Fruit fly (Drosophila melanogaster) whole organism, embryonic: ENCODE measurements around the gene ich.

ENCODE experiments used
- B-H1 ChIP-seq: fragments of 200-800 bp; sonication (Bioruptor generic); IDR thresholded peaks from 3 replicates; pipeline ENCODE4 v1.3.6; 2022; ENCODE audit warnings: missing biosample characterization, missing genetic modification characterization
- CG12104 ChIP-seq: fragments of 200-800 bp; sonication (Bioruptor generic); optimal IDR thresholded peaks from 3 replicates; lab custom pipeline; 2016; ENCODE audit warnings: missing biosample characterization, missing genetic modification characterization
- CG13894 ChIP-seq: fragments of 200-800 bp; sonication (Bioruptor generic); optimal IDR thresholded peaks from 3 replicates; lab custom pipeline; 2018; ENCODE audit warnings: missing biosample characterization, mild to moderate bottlenecking, missing genetic modification characterization, moderate library complexity
- CG15073 ChIP-seq: fragments of 200-800 bp; sonication (Bioruptor generic); optimal IDR thresholded peaks from 2 replicates; lab custom pipeline; 2016; ENCODE audit warnings: missing biosample characterization, missing genetic modification characterization
- CG18764 ChIP-seq: fragments of 200-800 bp; sonication (Bioruptor generic); optimal IDR thresholded peaks from 3 replicates; lab custom pipeline; 2016; ENCODE audit warnings: missing biosample characterization, missing genetic modification characterization
- CG2202 ChIP-seq: fragments of 200-800 bp; sonication (Bioruptor generic); optimal IDR thresholded peaks from 2 replicates; lab custom pipeline; 2018; ENCODE audit warnings: missing biosample characterization, mild to moderate bottlenecking, missing genetic modification characterization
- CG2678 ChIP-seq: fragments of 200-800 bp; sonication (Bioruptor generic); optimal IDR thresholded peaks from 3 replicates; lab custom pipeline; 2019; ENCODE audit warnings: missing biosample characterization, mild to moderate bottlenecking, missing genetic modification characterization, moderate library complexity
- CG31388 ChIP-seq: fragments of 200-800 bp; sonication (Bioruptor generic); optimal IDR thresholded peaks from 2 replicates; lab custom pipeline; 2016; ENCODE audit warnings: missing biosample characterization, missing genetic modification characterization
- CG34224 ChIP-seq: fragments of 200-800 bp; sonication (Bioruptor generic); IDR thresholded peaks from 3 replicates; pipeline ENCODE4 v1.3.6; 2022; ENCODE audit warnings: missing biosample characterization, missing genetic modification characterization; ENCODE audit not compliant: partially characterized antibody
- CG34376 ChIP-seq: fragments of 200-800 bp; sonication (Bioruptor generic); optimal IDR thresholded peaks from 2 replicates; lab custom pipeline; 2018; ENCODE audit warnings: missing biosample characterization, mild to moderate bottlenecking, missing genetic modification characterization
- CG4282 ChIP-seq: fragments of 200-800 bp; sonication (Bioruptor generic); optimal IDR thresholded peaks from 2 replicates; lab custom pipeline; 2016; ENCODE audit warnings: missing biosample characterization, missing genetic modification characterization
- CG4328 ChIP-seq: fragments of 200-800 bp; sonication (Bioruptor generic); optimal IDR thresholded peaks from 3 replicates; lab custom pipeline; 2017; ENCODE audit warnings: missing biosample characterization, missing genetic modification reagents, missing genetic modification characterization
- CG4707 ChIP-seq: fragments of 200-800 bp; sonication (Bioruptor generic); optimal IDR thresholded peaks from 2 replicates; lab custom pipeline; 2018; ENCODE audit warnings: missing biosample characterization, mild to moderate bottlenecking, missing genetic modification characterization, moderate library complexity
- CG5245 ChIP-seq: fragments of 200-800 bp; sonication (Bioruptor generic); optimal IDR thresholded peaks from 3 replicates; lab custom pipeline; 2016; ENCODE audit warnings: missing biosample characterization, missing genetic modification characterization
- CG6813 ChIP-seq: fragments of 200-800 bp; sonication (Bioruptor generic); optimal IDR thresholded peaks from 2 replicates; lab custom pipeline; 2017; ENCODE audit warnings: missing biosample characterization, missing genetic modification characterization, mild to moderate bottlenecking, moderate library complexity, missing genetic modification reagents
- CG8765 ChIP-seq: fragments of 200-800 bp; sonication (Bioruptor generic); IDR thresholded peaks from 2 replicates; pipeline ENCODE4 v1.3.6; 2022; ENCODE audit warnings: missing biosample characterization, missing genetic modification characterization
- CG8944 ChIP-seq: fragments of 200-800 bp; sonication (Bioruptor generic); optimal IDR thresholded peaks from 3 replicates; lab custom pipeline; 2016; ENCODE audit warnings: missing biosample characterization, missing genetic modification characterization
- CoRest ChIP-seq: fragments of 200-800 bp; sonication (Bioruptor generic); optimal IDR thresholded peaks from 3 replicates; lab custom pipeline; 2018; ENCODE audit warnings: missing biosample characterization, mild to moderate bottlenecking, missing genetic modification characterization, moderate library complexity
- Dad ChIP-seq: fragments of 200-800 bp; sonication (Bioruptor generic); optimal IDR thresholded peaks from 3 replicates; lab custom pipeline; 2016; ENCODE audit warnings: missing biosample characterization, missing genetic modification characterization
- H2.0 ChIP-seq: fragments of 200-800 bp; sonication (Bioruptor generic); IDR thresholded peaks from 2 replicates; pipeline ENCODE4 v1.3.6; 2022; ENCODE audit warnings: missing biosample characterization, missing genetic modification characterization
- HLHmδ ChIP-seq: fragments of 200-800 bp; sonication (Bioruptor generic); optimal IDR thresholded peaks from 2 replicates; lab custom pipeline; 2018; ENCODE audit warnings: missing biosample characterization, mild to moderate bottlenecking, missing genetic modification characterization, moderate library complexity
- Hmr ChIP-seq: fragments of 200-800 bp; sonication (Bioruptor generic); optimal IDR thresholded peaks from 3 replicates; lab custom pipeline; 2017; ENCODE audit warnings: mild to moderate bottlenecking, missing biosample characterization, missing genetic modification reagents, missing genetic modification characterization
- Hmx ChIP-seq: fragments of 200-800 bp; sonication (Bioruptor generic); optimal IDR thresholded peaks from 2 replicates; lab custom pipeline; 2016; ENCODE audit warnings: missing biosample characterization, missing genetic modification characterization
- Mes4 ChIP-seq: fragments of 200-800 bp; sonication (Bioruptor generic); optimal IDR thresholded peaks from 2 replicates; lab custom pipeline; 2016; ENCODE audit warnings: missing biosample characterization, missing genetic modification characterization
- Mrtf ChIP-seq: fragments of 200-800 bp; sonication (Bioruptor generic); IDR thresholded peaks from 3 replicates; pipeline ENCODE4 v1.3.6; 2022; ENCODE audit warnings: missing biosample characterization, missing genetic modification characterization
- Myb ChIP-seq: fragments of 200-800 bp; sonication (Bioruptor generic); optimal IDR thresholded peaks from 2 replicates; lab custom pipeline; 2016; ENCODE audit warnings: missing biosample characterization, missing genetic modification characterization
- NK7.1 ChIP-seq: fragments of 200-800 bp; sonication (Bioruptor generic); optimal IDR thresholded peaks from 3 replicates; lab custom pipeline; 2016; ENCODE audit warnings: missing biosample characterization, missing genetic modification characterization
- Ptx1 ChIP-seq: fragments of 200-800 bp; sonication (Bioruptor generic); IDR thresholded peaks from 2 replicates; pipeline ENCODE4 v1.3.6; 2022; ENCODE audit warnings: missing biosample characterization, missing genetic modification characterization
- Ravus ChIP-seq: fragments of 200-800 bp; sonication (Bioruptor generic); IDR thresholded peaks from 2 replicates; pipeline ENCODE4 v1.3.6; 2022; ENCODE audit warnings: missing biosample characterization, missing genetic modification characterization
- bbx ChIP-seq: fragments of 200-800 bp; sonication (Bioruptor generic); IDR thresholded peaks from 2 replicates; pipeline ENCODE4 v1.3.6; 2022; ENCODE audit warnings: missing biosample characterization, missing genetic modification characterization; ENCODE audit not compliant: partially characterized antibody
- cato ChIP-seq: fragments of 200-800 bp; sonication (Bioruptor generic); optimal IDR thresholded peaks from 2 replicates; lab custom pipeline; 2016; ENCODE audit warnings: missing biosample characterization, missing genetic modification characterization, borderline replicate concordance
- chn ChIP-seq: fragments of 200-800 bp; sonication (Bioruptor generic); optimal IDR thresholded peaks from 2 replicates; lab custom pipeline; 2016; ENCODE audit warnings: missing biosample characterization, missing genetic modification characterization
- dmrt99B ChIP-seq: fragments of 200-800 bp; sonication (Bioruptor generic); optimal IDR thresholded peaks from 2 replicates; lab custom pipeline; 2018; ENCODE audit warnings: missing biosample characterization, mild to moderate bottlenecking, missing genetic modification characterization, moderate library complexity
- ems ChIP-seq: fragments of 200-800 bp; sonication (Bioruptor generic); optimal IDR thresholded peaks from 3 replicates; lab custom pipeline; 2016; ENCODE audit warnings: missing biosample characterization, missing genetic modification characterization
- exex ChIP-seq: fragments of 200-800 bp; sonication (Bioruptor generic); optimal IDR thresholded peaks from 4 replicates; lab custom pipeline; 2018; ENCODE audit warnings: missing biosample characterization, mild to moderate bottlenecking, missing genetic modification characterization, moderate library complexity
- fd3F ChIP-seq: fragments of 200-800 bp; sonication (Bioruptor generic); optimal IDR thresholded peaks from 2 replicates; lab custom pipeline; 2018; ENCODE audit warnings: missing biosample characterization, mild to moderate bottlenecking, missing genetic modification characterization, moderate library complexity
- fd96Cb ChIP-seq: fragments of 200-800 bp; sonication (Bioruptor generic); optimal IDR thresholded peaks from 2 replicates; lab custom pipeline; 2018; ENCODE audit warnings: missing biosample characterization, mild to moderate bottlenecking, missing genetic modification characterization, moderate library complexity
- grn ChIP-seq: fragments of 200-800 bp; sonication (Bioruptor generic); optimal IDR thresholded peaks from 3 replicates; lab custom pipeline; 2017; ENCODE audit warnings: missing biosample characterization, missing genetic modification characterization
- hth ChIP-seq: fragments of >200 bp; optimal IDR thresholded peaks from 2 replicates; lab custom pipeline; 2017; ENCODE audit warnings: inconsistent platforms
- kni ChIP-seq: fragments of 200-800 bp; sonication (Bioruptor generic); optimal IDR thresholded peaks from 3 replicates; lab custom pipeline; 2017; ENCODE audit warnings: mild to moderate bottlenecking, missing biosample characterization, missing genetic modification reagents, missing genetic modification characterization
- onecut ChIP-seq: fragments of 200-800 bp; sonication (Bioruptor generic); IDR thresholded peaks from 2 replicates; pipeline ENCODE4 v1.3.6; 2022; ENCODE audit warnings: missing biosample characterization, missing genetic modification characterization
- pnt ChIP-seq: fragments of 200-800 bp; sonication (Bioruptor generic); optimal IDR thresholded peaks from 3 replicates; lab custom pipeline; 2016; ENCODE audit warnings: missing biosample characterization, missing genetic modification characterization
- pzg ChIP-seq: fragments of 200-800 bp; sonication (Bioruptor generic); optimal IDR thresholded peaks from 3 replicates; lab custom pipeline; 2018; ENCODE audit warnings: missing biosample characterization, mild to moderate bottlenecking, missing genetic modification characterization, moderate library complexity
- rib ChIP-seq: fragments of 200-800 bp; sonication (Bioruptor generic); IDR thresholded peaks from 2 replicates; pipeline ENCODE4 v1.3.6; 2022; ENCODE audit warnings: missing biosample characterization, missing genetic modification characterization
- schlank ChIP-seq: fragments of 200-800 bp; sonication (Bioruptor generic); optimal IDR thresholded peaks from 2 replicates; lab custom pipeline; 2018; ENCODE audit warnings: missing biosample characterization, mild to moderate bottlenecking, missing genetic modification characterization
- scrt ChIP-seq: fragments of 200-800 bp; sonication (Bioruptor generic); optimal IDR thresholded peaks from 2 replicates; lab custom pipeline; 2018; ENCODE audit warnings: missing biosample characterization, mild to moderate bottlenecking, missing genetic modification characterization, moderate library complexity
- seq ChIP-seq: fragments of 200-800 bp; sonication (Bioruptor generic); IDR thresholded peaks from 2 replicates; pipeline ENCODE4 v1.3.6; 2022; ENCODE audit warnings: missing biosample characterization, missing genetic modification characterization
- sim ChIP-seq: fragments of 200-800 bp; sonication (Bioruptor generic); IDR thresholded peaks from 2 replicates; pipeline ENCODE4 v1.3.6; 2022; ENCODE audit warnings: missing biosample characterization, missing genetic modification characterization
- slbo ChIP-seq: fragments of 200-800 bp; sonication (Bioruptor generic); IDR thresholded peaks from 2 replicates; pipeline ENCODE4 v1.3.6; 2022; ENCODE audit warnings: missing biosample characterization, missing genetic modification characterization
- tup ChIP-seq: fragments of 200-800 bp; sonication (Bioruptor generic); optimal IDR thresholded peaks from 2 replicates; lab custom pipeline; 2016; ENCODE audit warnings: missing biosample characterization, mild to moderate bottlenecking, missing genetic modification characterization, moderate library complexity

Gene ich

dm6 chr3R:8954515-8955358, 8.1 kb downstream of the ich start (continued):
- TF ChIP-seq NK7.1 (GFP tag; lab: Kevin White, UChicago) (no peak), CG31388 (GFP tag; lab: Kevin White, UChicago) (no peak), fd3F (no peak), onecut (GFP tag; lab: Robert Waterston, UW) (peak; percentile 86), CG15073 (no peak), bbx (no peak), pzg (no peak), CG6813 (GFP tag; lab: Kevin White, UChicago) (no peak), tup (GFP tag; lab: Kevin White, UChicago) (no peak), ems (GFP tag; lab: Kevin White, UChicago) (no peak), seq (GFP tag; lab: Robert Waterston, UW) (no peak), Dad (no peak), schlank (tag; lab: Kevin White, UChicago) (no peak), scrt (no peak), Ptx1 (GFP tag; lab: Robert Waterston, UW) (peak; percentile 63; the same call in 1 of the 2 replicates), CG8944 (GFP tag; lab: Kevin White, UChicago) (no peak), fd96Cb (tag; lab: Kevin White, UChicago) (peak; percentile 75), CG4707 (GFP tag; lab: Kevin White, UChicago) (peak; percentile 2), kni (GFP tag; lab: Kevin White, UChicago) (peak; percentile 89), B-H1 (no peak), Mes4 (GFP tag; lab: Kevin White, UChicago) (no peak), Myb (no peak), CG8765 (GFP tag; lab: Robert Waterston, UW) (no peak), pnt (GFP tag; lab: Kevin White, UChicago) (no peak), CG34224 (GFP tag; lab: Robert Waterston, UW) (no peak), CG13894 (tag; lab: Kevin White, UChicago) (no peak), CG2678 (tag; lab: Kevin White, UChicago) (peak; percentile 84), CG18764 (peak; percentile 21), rib (GFP tag; lab: Robert Waterston, UW) (no peak), HLHmδ (GFP tag; lab: Kevin White, UChicago) (no peak), dmrt99B (tag; lab: Kevin White, UChicago) (peak; percentile 85), CG5245 (GFP tag; lab: Kevin White, UChicago) (no peak), Hmx (GFP tag; lab: Kevin White, UChicago) (no peak), CG4282 (GFP tag; lab: Kevin White, UChicago) (no peak), sim (GFP tag; lab: Robert Waterston, UW) (no peak), CG12104 (GFP tag; lab: Kevin White, UChicago) (no peak), cato (GFP tag; lab: Kevin White, UChicago) (no peak), grn (GFP tag; lab: Kevin White, UChicago) (peak; percentile 19), slbo (GFP tag; lab: Robert Waterston, UW) (no peak), chn (GFP tag; lab: Kevin White, UChicago) (no peak), H2.0 (GFP tag; lab: Robert Waterston, UW) (no peak), Mrtf (GFP tag; lab: Robert Waterston, UW) (no peak), exex (tag; lab: Kevin White, UChicago) (no peak), CoRest (tag; lab: Kevin White, UChicago) (peak; percentile 66), CG4328 (GFP tag; lab: Kevin White, UChicago) (peak; percentile 7), CG2202 (tag; lab: Kevin White, UChicago) (peak; percentile 56), Ravus (no peak), Hmr (no peak), hth (lab: Kevin White, UChicago) (no peak), CG34376 (GFP tag; lab: Kevin White, UChicago) (no peak)
